Fruit fly (Drosophila melanogaster) whole organism: ENCODE measurements around the gene CG33178.

Experiments
- pan ChIP-seq: fragments of >200 bp; optimal IDR thresholded peaks from 2 replicates; lab custom pipeline; 2017
- usp ChIP-seq: fragments of >200 bp; optimal IDR thresholded peaks from 2 replicates; lab custom pipeline; 2017; ENCODE audit warnings: missing biosample characterization, missing genetic modification characterization, mixed read lengths

DNA sequence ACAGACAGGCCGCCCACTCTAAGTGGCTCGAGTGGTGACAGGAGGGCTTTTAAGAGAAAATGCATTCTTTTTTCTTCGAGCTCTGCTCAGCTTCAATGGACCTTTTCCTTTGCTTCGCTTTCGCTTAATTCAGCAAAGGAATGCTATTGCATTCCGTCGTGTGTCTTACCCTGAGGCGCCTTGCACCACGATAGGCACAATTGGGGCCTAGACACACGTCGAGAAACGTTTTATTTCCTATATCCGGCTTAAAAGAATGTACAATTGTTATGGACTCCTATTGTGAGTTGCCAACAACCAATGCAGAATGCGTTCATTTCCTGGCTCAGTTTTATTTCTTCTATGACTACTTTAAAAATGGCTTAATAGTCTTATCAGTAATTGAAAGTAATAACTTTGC lies 8.5 kb downstream of the CG33178 start:
- TF ChIP-seq usp (GFP tag; lab: Kevin White, UChicago) (no peak), pan (no peak)
